Worm (Caenorhabditis elegans): ENCODE results near the gene cex-2.

The cex-2 gene

ce11 chrII:7814215-7814614 is 21.0 kb downstream of the cex-2 start:
- TF ChIP-seq ceh-39 (tag; optimal IDR thresholded peaks at IDR 0.05) (no peak), sptf-1 (tag; optimal IDR thresholded peaks at IDR 0.05) (peak; percentile 55), zip-8 (tag; optimal IDR thresholded peaks at IDR 0.05) (no peak), nhr-28 (tag; optimal IDR thresholded peaks at IDR 0.05) (no peak), snpc-4 (tag; optimal IDR thresholded peaks at IDR 0.05) (no peak), pha-4 (tag; optimal IDR thresholded peaks at IDR 0.05) (peak; percentile 43), ceh-83 (GFP tag; optimal IDR thresholded peaks at IDR 0.05) (no peak), elt-3 (tag; optimal IDR thresholded peaks at IDR 0.05) (no peak), flh-1 (GFP tag; optimal IDR thresholded peaks at IDR 0.05) (no peak), hlh-1 (tag; optimal IDR thresholded peaks at IDR 0.05) (no peak), unc-120 (tag; optimal IDR thresholded peaks at IDR 0.05; ENCODE audit: poor library complexity, severe bottlenecking) (no peak), nhr-2 (tag; optimal IDR thresholded peaks at IDR 0.05) (peak; percentile 98), nhr-76 (tag; optimal IDR thresholded peaks at IDR 0.05) (no peak), cnd-1 (tag; optimal IDR thresholded peaks at IDR 0.05) (no peak), M03D4.4 (tag; optimal IDR thresholded peaks at IDR 0.05) (no peak), bed-3 (GFP tag; optimal IDR thresholded peaks at IDR 0.05) (no peak), drap-1 (GFP tag; optimal IDR thresholded peaks at IDR 0.05) (no peak), ztf-11 (tag; optimal IDR thresholded peaks at IDR 0.05) (peak; percentile 45), lin-13 (tag; optimal IDR thresholded peaks at IDR 0.05) (no peak), mls-2 (tag; optimal IDR thresholded peaks at IDR 0.05) (peak; percentile 87), unc-39 (tag; optimal IDR thresholded peaks at IDR 0.05) (no peak), nhr-237 (tag; optimal IDR thresholded peaks at IDR 0.05) (no peak), unc-62 (GFP tag; optimal IDR thresholded peaks at IDR 0.05) (peak; percentile 93), elt-1 (tag; optimal IDR thresholded peaks at IDR 0.05; ENCODE audit: borderline replicate concordance, insufficient read depth) (peak; percentile 28), lsy-2 (tag; optimal IDR thresholded peaks at IDR 0.05) (no peak), mep-1 (tag; optimal IDR thresholded peaks at IDR 0.05) (no peak), ces-1 (GFP tag; optimal IDR thresholded peaks at IDR 0.05) (peak; percentile 67), tbx-8 (GFP tag; optimal IDR thresholded peaks at IDR 0.05) (no peak), mab-5 (tag; optimal IDR thresholded peaks at IDR 0.05) (peak; percentile 13), sem-2 (GFP tag; optimal IDR thresholded peaks at IDR 0.05) (no peak), ham-2 (GFP tag; optimal IDR thresholded peaks at IDR 0.05) (peak; percentile 38), ceh-43 (GFP tag; optimal IDR thresholded peaks at IDR 0.05) (peak; percentile 57), lin-32 (GFP tag; optimal IDR thresholded peaks at IDR 0.05) (no peak), blmp-1 (tag; optimal IDR thresholded peaks at IDR 0.05) (no peak), nhr-12 (tag; optimal IDR thresholded peaks at IDR 0.05) (no peak)

ce11 chrII:7813645-7814044 is 21.6 kb downstream of the cex-2 start:
- TF ChIP-seq ceh-83 (GFP tag; optimal IDR thresholded peaks at IDR 0.05) (no peak), elt-3 (tag; optimal IDR thresholded peaks at IDR 0.05) (no peak), ham-2 (GFP tag; optimal IDR thresholded peaks at IDR 0.05) (no peak), unc-62 (GFP tag; optimal IDR thresholded peaks at IDR 0.05) (no peak), ceh-39 (tag; optimal IDR thresholded peaks at IDR 0.05) (no peak), M03D4.4 (tag; optimal IDR thresholded peaks at IDR 0.05) (no peak), pha-4 (tag; optimal IDR thresholded peaks at IDR 0.05) (no peak), blmp-1 (tag; optimal IDR thresholded peaks at IDR 0.05) (no peak), ztf-11 (tag; optimal IDR thresholded peaks at IDR 0.05) (no peak)

ce11 chrII:7813237-7813636 is 22.0 kb downstream of the cex-2 start:
- TF ChIP-seq bed-3 (GFP tag; optimal IDR thresholded peaks at IDR 0.05) = no peak
- no peak for TF ChIP-seq drap-1 (GFP tag; optimal IDR thresholded peaks at IDR 0.05)
- peak; percentile 14 for TF ChIP-seq mep-1 (tag; optimal IDR thresholded peaks at IDR 0.05)
- no peak for TF ChIP-seq lsy-2 (tag; optimal IDR thresholded peaks at IDR 0.05)
- TF ChIP-seq ceh-39 (tag; optimal IDR thresholded peaks at IDR 0.05) = no peak
- no peak for TF ChIP-seq unc-120 (tag; optimal IDR thresholded peaks at IDR 0.05; ENCODE audit: poor library complexity, severe bottlenecking)
- peak; percentile 99 for TF ChIP-seq nhr-2 (tag; optimal IDR thresholded peaks at IDR 0.05)
- TF ChIP-seq snpc-4 (tag; optimal IDR thresholded peaks at IDR 0.05) = no peak
- no peak for TF ChIP-seq nhr-76 (tag; optimal IDR thresholded peaks at IDR 0.05)
- no peak for TF ChIP-seq elt-3 (tag; optimal IDR thresholded peaks at IDR 0.05)
- TF ChIP-seq M03D4.4 (tag; optimal IDR thresholded peaks at IDR 0.05) = no peak
- TF ChIP-seq sem-2 (GFP tag; optimal IDR thresholded peaks at IDR 0.05) = no peak
- TF ChIP-seq unc-62 (GFP tag; optimal IDR thresholded peaks at IDR 0.05) = peak; percentile 11
- TF ChIP-seq blmp-1 (tag; optimal IDR thresholded peaks at IDR 0.05) = no peak
- peak; percentile 48 for TF ChIP-seq lin-32 (GFP tag; optimal IDR thresholded peaks at IDR 0.05)
- TF ChIP-seq sptf-1 (tag; optimal IDR thresholded peaks at IDR 0.05) = no peak
- TF ChIP-seq cnd-1 (tag; optimal IDR thresholded peaks at IDR 0.05) = peak; percentile 79
- TF ChIP-seq flh-1 (GFP tag; optimal IDR thresholded peaks at IDR 0.05) = no peak
- TF ChIP-seq ztf-11 (tag; optimal IDR thresholded peaks at IDR 0.05) = no peak
- TF ChIP-seq ham-2 (GFP tag; optimal IDR thresholded peaks at IDR 0.05) = no peak
- no peak for TF ChIP-seq mls-2 (tag; optimal IDR thresholded peaks at IDR 0.05)
